Fruit fly (Drosophila melanogaster) S2 (cell line): Measurements from ENCODE around the gene CG13310.

Source experiments
- CG8478 ChIP-seq: fragments of >200 bp; optimal IDR thresholded peaks from 2 replicates; lab custom pipeline; 2018
- CTCF ChIP-seq, 2 experiments: fragments of >200 bp; optimal IDR thresholded peaks; 2 replicates each; lab custom pipeline; 2018

DNA sequence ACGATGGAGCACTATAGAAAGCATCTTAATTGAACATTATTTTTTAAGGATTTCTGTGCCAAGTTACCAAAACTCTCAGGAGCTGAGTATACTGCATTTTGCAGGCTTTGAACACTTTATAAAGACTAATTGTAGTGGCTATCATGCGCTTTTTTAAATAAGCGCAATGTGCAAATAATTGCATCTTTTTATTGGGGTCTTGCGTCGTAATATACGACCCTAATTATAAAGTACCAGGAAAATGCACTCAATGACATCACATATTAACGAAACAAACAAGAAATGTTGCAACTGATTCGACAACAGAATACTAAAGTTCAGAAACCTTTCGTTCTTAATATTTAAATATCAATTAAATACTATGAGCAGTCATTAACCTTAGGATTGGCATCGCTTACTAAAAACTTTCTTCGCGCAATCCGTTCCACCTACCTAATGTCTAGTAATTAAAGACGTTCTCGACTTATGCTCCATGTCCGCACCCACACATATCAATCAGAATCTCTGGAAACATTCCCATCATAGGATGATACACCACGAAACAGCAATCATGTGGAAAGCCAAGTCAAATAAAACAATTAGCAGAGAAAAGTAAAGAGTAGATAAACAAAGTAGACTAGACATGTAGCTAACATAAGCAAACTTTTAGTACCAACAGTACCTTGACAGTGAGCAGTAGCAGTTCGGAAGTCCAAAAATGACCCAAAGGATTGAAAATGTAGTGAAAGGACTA is 3.9 kb upstream of the CG13310 start, which contains the start of the genes CG32023 and CG34427:
- TF ChIP-seq CTCF (optimal IDR thresholded peaks at IDR 0.05; lab: Kevin White, UChicago) (no peak), CG8478 (lab: Kevin White, UChicago) (no peak)
